Fruit fly (Drosophila melanogaster): Measurements from ENCODE around the gene CG18304.

The CG18304 gene

dm6 chr2L:6948540-6948942, 5.9 kb upstream of the CG18304 start, which contains the start of gene ihog:
Gene ihog (minus strand): TSS chr2L:6948808.
- TF ChIP-seq Sox14 (GFP tag; optimal IDR thresholded peaks at IDR 0.05) (peak; percentile 34), CG6163 (GFP tag; IDR thresholded peaks at IDR 0.05) (0 out of 3 replicates have a peak, but pooled peaks have one; percentile 20), Hr39 (GFP tag; optimal IDR thresholded peaks at IDR 0.05) (peak; percentile 9), Smox (GFP tag; optimal IDR thresholded peaks at IDR 0.05) (no peak), Eip78C (GFP tag) (peak; percentile 80)

dm6 chr2L:6945088-6945487, 2.5 kb upstream of the CG18304 start, which contains the start of gene Fgop2:
Gene Fgop2 (minus strand): TSS chr2L:6945289.
- TF ChIP-seq fkh (GFP tag; optimal IDR thresholded peaks at IDR 0.05) = no peak
- TF ChIP-seq achi (GFP tag; optimal IDR thresholded peaks at IDR 0.05) = peak; percentile 64
- no peak for TF ChIP-seq cyc (GFP tag; optimal IDR thresholded peaks at IDR 0.05)
- peak; percentile 40 for TF ChIP-seq Sox14 (GFP tag; optimal IDR thresholded peaks at IDR 0.05)
- TF ChIP-seq Lpt (GFP tag; optimal IDR thresholded peaks at IDR 0.05) = no peak

dm6 chr2L:6941731-6942130, 883 bp downstream of the CG18304 start:
- TF ChIP-seq spab (GFP tag; optimal IDR thresholded peaks at IDR 0.05) = no peak
- TF ChIP-seq Lpt (GFP tag; optimal IDR thresholded peaks at IDR 0.05) = no peak
- no peak for TF ChIP-seq svp (GFP tag)
- TF ChIP-seq OdsH (GFP tag; optimal IDR thresholded peaks at IDR 0.05) = no peak
- no peak for TF ChIP-seq cyc (GFP tag; optimal IDR thresholded peaks at IDR 0.05)
- TF ChIP-seq ss (GFP tag; optimal IDR thresholded peaks at IDR 0.05) = no peak
- no peak for TF ChIP-seq Hr4 (GFP tag; optimal IDR thresholded peaks at IDR 0.05)
- no peak for TF ChIP-seq Eip78C (GFP tag)
- TF ChIP-seq pdm3 (GFP tag; optimal IDR thresholded peaks at IDR 0.05) = no peak
- TF ChIP-seq Met (GFP tag; optimal IDR thresholded peaks at IDR 0.05) = no peak
- TF ChIP-seq CG6808 (GFP tag; optimal IDR thresholded peaks at IDR 0.05) = no peak
- TF ChIP-seq Ets21C (GFP tag; optimal IDR thresholded peaks at IDR 0.05) = no peak
- TF ChIP-seq Sox14 (GFP tag; optimal IDR thresholded peaks at IDR 0.05) = no peak
- TF ChIP-seq CG10669 (GFP tag; optimal IDR thresholded peaks at IDR 0.05) = no peak
- no peak for TF ChIP-seq CG3032 (tag; optimal IDR thresholded peaks at IDR 0.05)
- no peak for TF ChIP-seq CG9139 (GFP tag; optimal IDR thresholded peaks at IDR 0.05)

- no peak for TF ChIP-seq achi (GFP tag; optimal IDR thresholded peaks at IDR 0.05)
- no peak for TF ChIP-seq CG10669 (GFP tag; optimal IDR thresholded peaks at IDR 0.05)
- no peak for TF ChIP-seq dac (GFP tag; optimal IDR thresholded peaks at IDR 0.05)
- TF ChIP-seq CG9139 (GFP tag; optimal IDR thresholded peaks at IDR 0.05) = no peak
- no peak for TF ChIP-seq Eip75B (GFP tag; optimal IDR thresholded peaks at IDR 0.05)
- TF ChIP-seq Blimp-1 (GFP tag; optimal IDR thresholded peaks at IDR 0.05) = no peak
- TF ChIP-seq ss (GFP tag; optimal IDR thresholded peaks at IDR 0.05) = no peak
- TF ChIP-seq CG1621 (tag; optimal IDR thresholded peaks at IDR 0.05) = no peak
- TF ChIP-seq salr (GFP tag; optimal IDR thresholded peaks at IDR 0.05) = no peak
- no peak for TF ChIP-seq vri (GFP tag; optimal IDR thresholded peaks at IDR 0.05)
- no peak for TF ChIP-seq pdm3 (GFP tag; optimal IDR thresholded peaks at IDR 0.05)
- TF ChIP-seq acj6 (GFP tag; optimal IDR thresholded peaks at IDR 0.05) = no peak
- no peak for TF ChIP-seq dsx (GFP tag; optimal IDR thresholded peaks at IDR 0.05; ENCODE audit: poor library complexity, severe bottlenecking)
- TF ChIP-seq Sox14 (GFP tag; optimal IDR thresholded peaks at IDR 0.05) = no peak
- TF ChIP-seq CG8632 (GFP tag; optimal IDR thresholded peaks at IDR 0.05) = no peak
- no peak for TF ChIP-seq Hr4 (GFP tag; optimal IDR thresholded peaks at IDR 0.05)
- no peak for TF ChIP-seq Lpt (GFP tag; optimal IDR thresholded peaks at IDR 0.05)
Measured at dm6 chr2L:6939698-6940097, 2.9 kb downstream of the CG18304 start.

- TF ChIP-seq CG9139 (GFP tag; optimal IDR thresholded peaks at IDR 0.05) (no peak), Smox (GFP tag; optimal IDR thresholded peaks at IDR 0.05) (no peak), lz (GFP tag; optimal IDR thresholded peaks at IDR 0.05) (no peak), fd59A (GFP tag; optimal IDR thresholded peaks at IDR 0.05) (no peak), CG6808 (GFP tag; optimal IDR thresholded peaks at IDR 0.05) (no peak), salr (GFP tag; optimal IDR thresholded peaks at IDR 0.05) (no peak), CG15336 (GFP tag; IDR thresholded peaks at IDR 0.05) (no peak), CG31627 (GFP tag; optimal IDR thresholded peaks at IDR 0.05) (no peak), CG6792 (GFP tag; optimal IDR thresholded peaks at IDR 0.05) (no peak), CG16779 (tag; optimal IDR thresholded peaks at IDR 0.05) (no peak), Met (GFP tag; optimal IDR thresholded peaks at IDR 0.05) (no peak), CG1621 (tag; optimal IDR thresholded peaks at IDR 0.05) (no peak), CG10669 (GFP tag; optimal IDR thresholded peaks at IDR 0.05) (no peak), CG11762 (GFP tag; optimal IDR thresholded peaks at IDR 0.05; ENCODE audit: insufficient read depth) (no peak), Blimp-1 (GFP tag; optimal IDR thresholded peaks at IDR 0.05) (no peak), cyc (GFP tag; optimal IDR thresholded peaks at IDR 0.05) (no peak), spab (GFP tag; optimal IDR thresholded peaks at IDR 0.05) (no peak), dsx (GFP tag; optimal IDR thresholded peaks at IDR 0.05; ENCODE audit: poor library complexity, severe bottlenecking) (no peak), achi (GFP tag; optimal IDR thresholded peaks at IDR 0.05) (no peak)
Measured at dm6 chr2L:6931821-6932220, 10.8 kb downstream of the CG18304 start, which contains the start of gene CG43232. Gene CG43232 (plus strand): TSS chr2L:6932121.

Data from whole organism, prepupa.